Fruit fly (Drosophila melanogaster) Kc167 (cell line): ENCODE measurements around the gene CG34251.

Experiments
- Myc ChIP-seq: fragments of >200 bp; optimal IDR thresholded peaks from 2 replicates; lab custom pipeline; 2017; ENCODE audit warnings: missing external identifiers
- Sin3A ChIP-seq: fragments of >200 bp; optimal IDR thresholded peaks from 2 replicates; lab custom pipeline; 2018; ENCODE audit warnings: missing external identifiers
- h ChIP-seq: fragments of >200 bp; optimal IDR thresholded peaks from 3 replicates; lab custom pipeline; 2018; ENCODE audit warnings: missing external identifiers
- psq ChIP-seq: fragments of >200 bp; optimal IDR thresholded peaks from 2 replicates; lab custom pipeline; 2017; ENCODE audit warnings: missing external identifiers
- ttk ChIP-seq: sonication (Bioruptor generic); optimal IDR thresholded peaks from 2 replicates; lab custom pipeline; 2017; ENCODE audit warnings: missing external identifiers

- no peak for TF ChIP-seq Myc (lab: Kevin White, UChicago)
- no peak for TF ChIP-seq h (lab: Kevin White, UChicago)
- TF ChIP-seq Sin3A (lab: Kevin White, UChicago) = no peak
- no peak for TF ChIP-seq psq (lab: Kevin White, UChicago)
- TF ChIP-seq ttk (lab: Kevin White, UChicago) = no peak
These were observed 18.3 kb upstream of the CG34251 start for dm6 chr3L:17652878-17653700.
